Fruit fly (Drosophila melanogaster) whole organism, embryonic: ENCODE measurements around the gene CG11597.

ENCODE experiments used
- Asciz ChIP-seq: fragments of 200-800 bp; sonication (Bioruptor generic); optimal IDR thresholded peaks from 2 replicates; lab custom pipeline; 2017; ENCODE audit warnings: missing biosample characterization, mild to moderate bottlenecking, missing genetic modification characterization, missing genetic modification reagents
- Awh ChIP-seq: fragments of 200-800 bp; sonication (Bioruptor generic); IDR thresholded peaks from 2 replicates; pipeline ENCODE4, ENCODE4 v1.3.6; 2022; ENCODE audit warnings: missing biosample characterization, missing genetic modification characterization
- BtbVII ChIP-seq: fragments of 200-800 bp; sonication (Bioruptor generic); optimal IDR thresholded peaks from 3 replicates; lab custom pipeline; 2017; ENCODE audit warnings: missing biosample characterization, mild to moderate bottlenecking, missing genetic modification characterization
- CG10543 ChIP-seq: fragments of 200-800 bp; sonication (Bioruptor generic); optimal IDR thresholded peaks from 3 replicates; lab custom pipeline; 2017; ENCODE audit warnings: missing biosample characterization, mild to moderate bottlenecking, missing genetic modification characterization, moderate library complexity
- CG10565 ChIP-seq: fragments of 200-800 bp; sonication (Bioruptor generic); optimal IDR thresholded peaks from 3 replicates; lab custom pipeline; 2016; ENCODE audit warnings: missing biosample characterization, mild to moderate bottlenecking, missing genetic modification characterization
- CG11723 ChIP-seq: fragments of 200-800 bp; sonication (Bioruptor generic); optimal IDR thresholded peaks from 2 replicates; lab custom pipeline; 2017; ENCODE audit warnings: missing biosample characterization, mild to moderate bottlenecking, missing genetic modification characterization
- CG12942 ChIP-seq: fragments of 200-800 bp; sonication (Bioruptor generic); optimal IDR thresholded peaks from 3 replicates; lab custom pipeline; 2016; ENCODE audit warnings: missing biosample characterization, missing genetic modification characterization
- CG16815 ChIP-seq: fragments of 200-800 bp; sonication (Bioruptor generic); optimal IDR thresholded peaks from 3 replicates; lab custom pipeline; 2017; ENCODE audit warnings: missing biosample characterization, mild to moderate bottlenecking, missing genetic modification characterization
- CG17361 ChIP-seq: fragments of 200-800 bp; sonication (Bioruptor generic); IDR thresholded peaks from 3 replicates; pipeline ENCODE4 v1.3.6; 2022; ENCODE audit warnings: missing biosample characterization, missing genetic modification characterization
- CG18599 ChIP-seq: fragments of 200-800 bp; sonication (Bioruptor generic); optimal IDR thresholded peaks from 3 replicates; lab custom pipeline; 2017; ENCODE audit warnings: missing biosample characterization, missing genetic modification characterization, mild to moderate bottlenecking, moderate library complexity, missing genetic modification reagents
- CG2120 ChIP-seq: fragments of 200-800 bp; sonication (Bioruptor generic); optimal IDR thresholded peaks from 3 replicates; lab custom pipeline; 2016; ENCODE audit warnings: missing biosample characterization, missing genetic modification characterization
- CG31388 ChIP-seq: fragments of 200-800 bp; sonication (Bioruptor generic); optimal IDR thresholded peaks from 2 replicates; lab custom pipeline; 2016; ENCODE audit warnings: missing biosample characterization, missing genetic modification characterization
- CG3407 ChIP-seq: fragments of 200-800 bp; sonication (Bioruptor generic); optimal IDR thresholded peaks from 2 replicates; lab custom pipeline; 2018; ENCODE audit warnings: missing biosample characterization, mild to moderate bottlenecking, missing genetic modification characterization
- CG34422 ChIP-seq: fragments of 200-800 bp; sonication (Bioruptor generic); IDR thresholded peaks from 3 replicates; pipeline ENCODE4 v1.3.6; 2022; ENCODE audit warnings: missing biosample characterization, missing genetic modification characterization
- CG4424 ChIP-seq: fragments of 200-800 bp; sonication (Bioruptor generic); optimal IDR thresholded peaks from 3 replicates; lab custom pipeline; 2016; ENCODE audit warnings: missing biosample characterization, missing genetic modification characterization
- CG4730 ChIP-seq: fragments of 200-800 bp; sonication (Bioruptor generic); IDR thresholded peaks from 2 replicates; pipeline ENCODE4 v1.3.6; 2022; ENCODE audit warnings: missing biosample characterization, missing genetic modification characterization
- CG7786 ChIP-seq: fragments of 200-800 bp; sonication (Bioruptor generic); optimal IDR thresholded peaks from 2 replicates; lab custom pipeline; 2016; ENCODE audit warnings: missing biosample characterization, missing genetic modification characterization
- CG7963 ChIP-seq: fragments of 200-800 bp; sonication (Bioruptor generic); IDR thresholded peaks from 3 replicates; pipeline ENCODE4 v1.3.6; 2022; ENCODE audit warnings: missing biosample characterization, missing genetic modification characterization; ENCODE audit not compliant: partially characterized antibody
- CG9727 ChIP-seq: fragments of 200-800 bp; sonication (Bioruptor generic); optimal IDR thresholded peaks from 3 replicates; lab custom pipeline; 2017; ENCODE audit warnings: missing biosample characterization, mild to moderate bottlenecking, missing genetic modification characterization
- CHES-1-like ChIP-seq: fragments of 200-800 bp; sonication (Bioruptor generic); optimal IDR thresholded peaks from 2 replicates; lab custom pipeline; 2016; ENCODE audit warnings: missing biosample characterization, missing genetic modification characterization
- CoRest ChIP-seq: fragments of 200-800 bp; sonication (Bioruptor generic); optimal IDR thresholded peaks from 3 replicates; lab custom pipeline; 2018; ENCODE audit warnings: missing biosample characterization, mild to moderate bottlenecking, missing genetic modification characterization, moderate library complexity
- Dek ChIP-seq: fragments of 200-800 bp; sonication (Bioruptor generic); optimal IDR thresholded peaks from 3 replicates; lab custom pipeline; 2019; ENCODE audit warnings: missing biosample characterization, mild to moderate bottlenecking, missing genetic modification characterization, moderate library complexity
- Dp ChIP-seq: fragments of 200-800 bp; sonication (Bioruptor generic); optimal IDR thresholded peaks from 2 replicates; lab custom pipeline; 2018; ENCODE audit warnings: missing biosample characterization, mild to moderate bottlenecking, missing genetic modification characterization, moderate library complexity
- Eip74EF ChIP-seq, 2 experiments: fragments of 200-800 bp in 1 of 2; fragments of >200 bp in 1 of 2; sonication (Bioruptor generic) in 1 of 2; optimal IDR thresholded peaks; 2 replicates each; lab custom pipeline; 2017 to 2019; ENCODE audit warnings: missing biosample characterization in 2 of 2, missing genetic modification characterization in 2 of 2, mild to moderate bottlenecking in 1 of 2, moderate library complexity in 1 of 2
- HLH3B ChIP-seq: fragments of 200-800 bp; sonication (Bioruptor generic); IDR thresholded peaks from 2 replicates; pipeline ENCODE4 v1.3.6; 2022; ENCODE audit warnings: missing biosample characterization, missing genetic modification characterization
- Jarid2 ChIP-seq: fragments of 200-800 bp; sonication (Bioruptor generic); optimal IDR thresholded peaks from 3 replicates; lab custom pipeline; 2017; ENCODE audit warnings: mild to moderate bottlenecking, missing biosample characterization, missing genetic modification reagents, missing genetic modification characterization
- Kr ChIP-seq: fragments of 200-800 bp; sonication (Bioruptor generic); optimal IDR thresholded peaks from 2 replicates; lab custom pipeline; 2017; ENCODE audit warnings: missing biosample characterization, mild to moderate bottlenecking, missing genetic modification characterization
- NFAT ChIP-seq: fragments of 200-800 bp; sonication (Bioruptor generic); IDR thresholded peaks from 2 replicates; pipeline ENCODE4 v1.3.6; 2022; ENCODE audit warnings: missing biosample characterization, missing genetic modification characterization
- NfI ChIP-seq: fragments of 200-800 bp; sonication (Bioruptor generic); optimal IDR thresholded peaks from 3 replicates; lab custom pipeline; 2018; ENCODE audit warnings: missing biosample characterization, mild to moderate bottlenecking, missing genetic modification characterization, moderate library complexity
- Opbp ChIP-seq: fragments of 200-800 bp; sonication (Bioruptor generic); IDR thresholded peaks from 3 replicates; pipeline ENCODE4 v1.3.6; 2022; ENCODE audit warnings: missing biosample characterization, missing genetic modification characterization; ENCODE audit not compliant: partially characterized antibody
- Scr ChIP-seq: fragments of 200-800 bp; sonication (Bioruptor generic); IDR thresholded peaks from 2 replicates; pipeline ENCODE4 v1.3.6; 2022; ENCODE audit warnings: missing biosample characterization, missing genetic modification characterization; ENCODE audit not compliant: partially characterized antibody
- TFAM ChIP-seq: fragments of 200-800 bp; sonication (Bioruptor generic); optimal IDR thresholded peaks from 2 replicates; lab custom pipeline; 2017; ENCODE audit warnings: missing biosample characterization, missing genetic modification characterization, inconsistent platforms
- ato ChIP-seq: fragments of 200-800 bp; sonication (Bioruptor generic); IDR thresholded peaks from 2 replicates; pipeline ENCODE4 v1.3.6; 2022; ENCODE audit warnings: missing biosample characterization, missing genetic modification characterization; ENCODE audit not compliant: partially characterized antibody
- bbx ChIP-seq: fragments of 200-800 bp; sonication (Bioruptor generic); IDR thresholded peaks from 2 replicates; pipeline ENCODE4 v1.3.6; 2022; ENCODE audit warnings: missing biosample characterization, missing genetic modification characterization; ENCODE audit not compliant: partially characterized antibody
- br ChIP-seq: fragments of >200 bp; optimal IDR thresholded peaks from 2 replicates; lab custom pipeline; 2017
- gcm ChIP-seq: fragments of 200-800 bp; sonication (Bioruptor generic); optimal IDR thresholded peaks from 2 replicates; lab custom pipeline; 2019; ENCODE audit warnings: missing biosample characterization, mild to moderate bottlenecking, missing genetic modification characterization, moderate library complexity
- grn ChIP-seq: fragments of 200-800 bp; sonication (Bioruptor generic); optimal IDR thresholded peaks from 3 replicates; lab custom pipeline; 2017; ENCODE audit warnings: missing biosample characterization, missing genetic modification characterization
- gro ChIP-seq: fragments of 200-800 bp; sonication (Bioruptor generic); optimal IDR thresholded peaks from 2 replicates; lab custom pipeline; 2016; ENCODE audit warnings: missing biosample characterization, missing genetic modification characterization
- gsb-n ChIP-seq: fragments of 200-800 bp; sonication (Bioruptor generic); optimal IDR thresholded peaks from 3 replicates; lab custom pipeline; 2018; ENCODE audit warnings: missing biosample characterization, mild to moderate bottlenecking, missing genetic modification characterization
- ham ChIP-seq: fragments of 200-800 bp; sonication (Bioruptor generic); IDR thresholded peaks from 2 replicates; pipeline ENCODE4 v1.3.6; 2022; ENCODE audit warnings: missing biosample characterization, missing genetic modification characterization
- jigr1 ChIP-seq: fragments of 200-800 bp; sonication (Bioruptor generic); IDR thresholded peaks from 3 replicates; pipeline ENCODE4 v1.3.6; 2022; ENCODE audit warnings: missing biosample characterization, missing genetic modification characterization
- pan ChIP-seq, 4 experiments: fragments of >200 bp in 3 of 4; fragments of 200-800 bp in 1 of 4; sonication (Bioruptor generic) in 1 of 4; optimal IDR thresholded peaks in 3 of 4; IDR thresholded peaks in 1 of 4; 2 replicates each; pipeline versions ENCODE4 v1.3.6 to Lab custom; 2017 to 2022; ENCODE audit warnings: missing biosample characterization in 2 of 4, missing genetic modification characterization in 2 of 4, mixed read lengths in 1 of 4
- run ChIP-seq: fragments of 200-800 bp; sonication (Bioruptor generic); optimal IDR thresholded peaks from 3 replicates; lab custom pipeline; 2018; ENCODE audit warnings: missing biosample characterization, mild to moderate bottlenecking, missing genetic modification characterization
- slp2 ChIP-seq: fragments of 200-800 bp; sonication (Bioruptor generic); optimal IDR thresholded peaks from 2 replicates; lab custom pipeline; 2016; ENCODE audit warnings: missing biosample characterization, missing genetic modification characterization
- stwl ChIP-seq: fragments of 200-800 bp; sonication (Bioruptor generic); optimal IDR thresholded peaks from 3 replicates; lab custom pipeline; 2018; ENCODE audit warnings: missing biosample characterization, mild to moderate bottlenecking, missing genetic modification characterization, moderate library complexity
- sug ChIP-seq: fragments of 200-800 bp; optimal IDR thresholded peaks from 2 replicates; lab custom pipeline; 2019; ENCODE audit warnings: missing biosample characterization, mild to moderate bottlenecking, missing genetic modification characterization, moderate library complexity
- tap ChIP-seq: fragments of 200-800 bp; optimal IDR thresholded peaks from 3 replicates; lab custom pipeline; 2019; ENCODE audit warnings: missing biosample characterization, mild to moderate bottlenecking, missing genetic modification characterization, moderate library complexity
- unc-4 ChIP-seq: fragments of 200-800 bp; sonication (Bioruptor generic); IDR thresholded peaks from 2 replicates; pipeline ENCODE4 v1.3.6; 2022; ENCODE audit warnings: missing biosample characterization, missing genetic modification characterization; ENCODE audit not compliant: partially characterized antibody
- vnd ChIP-seq: fragments of 200-800 bp; sonication (Bioruptor generic); IDR thresholded peaks from 3 replicates; pipeline ENCODE4 v1.3.6; 2022; ENCODE audit warnings: missing biosample characterization, missing genetic modification characterization; ENCODE audit not compliant: partially characterized antibody
- wek ChIP-seq: fragments of 200-800 bp; sonication (Bioruptor generic); optimal IDR thresholded peaks from 3 replicates; lab custom pipeline; 2018; ENCODE audit warnings: missing biosample characterization, mild to moderate bottlenecking, missing genetic modification characterization, moderate library complexity

The CG11597 gene

DNA sequence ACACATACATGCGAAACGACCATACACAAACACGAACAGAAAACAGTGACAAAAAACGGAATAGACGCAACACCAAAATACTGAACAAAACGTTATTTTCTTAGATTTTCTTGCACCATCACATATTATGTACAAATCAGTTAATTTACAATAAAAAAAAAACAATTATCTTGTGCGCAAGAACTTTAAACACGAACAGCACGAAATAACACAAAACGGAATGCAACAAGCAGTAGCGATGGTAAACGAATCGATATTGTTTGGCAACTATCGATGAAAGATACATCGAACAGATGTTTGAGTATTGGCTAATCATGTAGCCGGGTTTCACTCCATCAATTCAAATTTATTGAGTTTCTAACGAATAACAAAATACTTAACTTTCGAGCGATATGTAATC, 32.3 kb downstream of the CG11597 start, which contains the start of gene Pi3K68D (continued):
- TF ChIP-seq ato (GFP tag; lab: Robert Waterston, UW) (peak; percentile 77), CG10565 (no peak), br (lab: Kevin White, UChicago) (no peak), CG2120 (GFP tag; lab: Kevin White, UChicago) (no peak), grn (GFP tag; lab: Kevin White, UChicago) (no peak), BtbVII (GFP tag; lab: Kevin White, UChicago) (no peak), CG7963 (GFP tag; lab: Robert Waterston, UW) (peak; percentile 86), bbx (GFP tag; lab: Robert Waterston, UW) (peak; percentile 96), CHES-1-like (peak; percentile 43), CoRest (peak; percentile 41), CG16815 (GFP tag; lab: Kevin White, UChicago) (no peak), CG17361 (GFP tag; lab: Robert Waterston, UW) (no peak), NfI (GFP tag; lab: Kevin White, UChicago) (no peak), wek (GFP tag; lab: Kevin White, UChicago) (no peak), tap (no peak), CG4730 (GFP tag; lab: Robert Waterston, UW) (no peak), CG31388 (GFP tag; lab: Kevin White, UChicago) (no peak), gcm (GFP tag; lab: Kevin White, UChicago) (no peak), ham (GFP tag; lab: Robert Waterston, UW) (no peak), Asciz (GFP tag; lab: Kevin White, UChicago) (no peak), CG12942 (GFP tag; lab: Kevin White, UChicago) (no peak), sug (no peak), run (tag; lab: Kevin White, UChicago) (no peak), CG4424 (GFP tag; lab: Kevin White, UChicago) (no peak), Jarid2 (GFP tag; lab: Kevin White, UChicago) (no peak), stwl (tag; lab: Kevin White, UChicago) (peak; percentile 66), CG34422 (GFP tag; lab: Robert Waterston, UW) (peak; percentile 58; the same call in 1 of the 3 replicates), Dek (no peak), gro (GFP tag; lab: Kevin White, UChicago) (peak; percentile 69), Opbp (GFP tag; lab: Robert Waterston, UW) (peak; percentile 97), CG7786 (GFP tag; lab: Kevin White, UChicago) (no peak), HLH3B (no peak), unc-4 (peak; percentile 92), Awh (GFP tag; lab: Robert Waterston, UW) (no peak), pan (optimal IDR thresholded peaks at IDR 0.05; lab: Kevin White, UChicago) (no peak), pan (GFP tag; optimal IDR thresholded peaks at IDR 0.05 in 1 of 2, IDR thresholded peaks at IDR 0.05 in 1 of 2) (no peak), NFAT (GFP tag; lab: Robert Waterston, UW) (no peak), Eip74EF (GFP tag; optimal IDR thresholded peaks at IDR 0.05; lab: Kevin White, UChicago) (no peak), CG3407 (GFP tag; lab: Kevin White, UChicago) (no peak), jigr1 (GFP tag; lab: Robert Waterston, UW) (no peak), CG10543 (no peak), vnd (GFP tag; lab: Robert Waterston, UW) (peak; percentile 88), Scr (peak; percentile 92), CG9727 (GFP tag; lab: Kevin White, UChicago) (no peak), Kr (GFP tag; lab: Kevin White, UChicago) (no peak), CG18599 (GFP tag; lab: Kevin White, UChicago) (no peak), CG11723 (no peak), slp2 (GFP tag; lab: Kevin White, UChicago) (peak; percentile 2), Dp (GFP tag; lab: Kevin White, UChicago) (peak; percentile 77), TFAM (no peak), gsb-n (tag; lab: Kevin White, UChicago) (no peak)
